Worm (Caenorhabditis elegans): Measurements from ENCODE around the gene C15C8.5.

C15C8.5 gene

ce11 chrV:12732734-12733133, 15.1 kb upstream of the C15C8.5 start:
- peak; percentile 46 for TF ChIP-seq sma-9 (GFP tag; optimal IDR thresholded peaks at IDR 0.05)
- TF ChIP-seq sma-9 (tag; optimal IDR thresholded peaks at IDR 0.05) = no peak
- no peak for TF ChIP-seq nhr-10 (tag; optimal IDR thresholded peaks at IDR 0.05)
- peak; percentile 62 for TF ChIP-seq fos-1 (tag; optimal IDR thresholded peaks at IDR 0.05)
- TF ChIP-seq crh-2 (tag; optimal IDR thresholded peaks at IDR 0.05) = peak; percentile 18

ce11 chrV:12733465-12734248, 14.2 kb upstream of the C15C8.5 start, which contains the start of the genes dhs-21 and xbx-9:
Gene dhs-21, minus strand, starts transcription at chrV:12733645.
Gene xbx-9, plus strand, starts transcription at chrV:12734198.
- TF ChIP-seq peb-1 (tag; optimal IDR thresholded peaks at IDR 0.05) = no peak
- TF ChIP-seq nhr-21 (tag; optimal IDR thresholded peaks at IDR 0.05) = no peak
- no peak for TF ChIP-seq unc-39 (tag; optimal IDR thresholded peaks at IDR 0.05)
- no peak for TF ChIP-seq nhr-23 (tag; optimal IDR thresholded peaks at IDR 0.05)
- TF ChIP-seq blmp-1 (tag; optimal IDR thresholded peaks at IDR 0.05; ENCODE audit: insufficient read depth) = no peak
- peak; percentile 50 for TF ChIP-seq sma-9 (GFP tag; optimal IDR thresholded peaks at IDR 0.05)
- no peak for TF ChIP-seq sma-9 (tag; optimal IDR thresholded peaks at IDR 0.05)
- no peak for TF ChIP-seq ama-1 (optimal IDR thresholded peaks at IDR 0.05)
- TF ChIP-seq skn-1 (tag; optimal IDR thresholded peaks at IDR 0.05) = no peak
- TF ChIP-seq egl-27 (tag; optimal IDR thresholded peaks at IDR 0.05) = no peak
- TF ChIP-seq nhr-12 (tag; optimal IDR thresholded peaks at IDR 0.05) = no peak
- TF ChIP-seq nhr-129 (tag; optimal IDR thresholded peaks at IDR 0.05) = peak; percentile 87
- no peak for TF ChIP-seq R02D3.7 (tag; optimal IDR thresholded peaks at IDR 0.05)
- TF ChIP-seq fos-1 (tag; optimal IDR thresholded peaks at IDR 0.05) = peak; percentile 59
- TF ChIP-seq mdl-1 (tag; optimal IDR thresholded peaks at IDR 0.05) = no peak
- no peak for TF ChIP-seq dmd-4 (tag; optimal IDR thresholded peaks at IDR 0.05)
- TF ChIP-seq sma-3 (GFP tag; optimal IDR thresholded peaks at IDR 0.05) = peak; percentile 11
- TF ChIP-seq sem-4 (tag; optimal IDR thresholded peaks at IDR 0.05) = no peak

DNA sequence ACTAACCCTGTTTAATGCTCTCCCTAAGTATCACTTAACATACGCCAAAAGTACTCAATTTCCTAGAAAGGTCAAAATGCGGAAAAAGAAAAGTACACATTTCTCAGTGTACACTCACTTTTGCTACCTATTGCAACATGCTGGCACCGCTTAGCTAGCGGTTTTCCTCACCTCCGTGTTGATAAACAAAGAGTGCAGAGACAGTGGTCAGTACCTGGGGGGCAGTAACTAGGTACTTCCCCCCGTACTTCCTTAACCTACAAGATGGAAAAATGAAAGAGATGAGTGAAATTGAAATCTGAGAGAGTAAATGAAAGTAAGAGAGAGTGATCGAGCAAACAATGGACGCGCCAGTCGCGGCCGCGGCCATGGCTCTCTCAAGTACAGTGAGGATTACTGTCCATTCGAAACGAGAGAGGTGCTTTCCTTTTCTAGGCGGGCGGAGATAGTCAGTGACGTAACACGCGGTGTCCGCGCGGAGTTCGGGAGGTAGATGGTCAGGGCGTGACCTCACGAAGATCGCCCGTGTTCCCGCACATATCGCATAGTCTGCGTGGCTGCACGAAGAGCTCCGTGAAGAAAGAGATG, 11.5 kb upstream of the C15C8.5 start, which contains the start of gene cky-1:
cky-1 (plus strand) TSS at position 538 of the 588 bp plus-strand sequence.
- TF ChIP-seq nhr-23 (tag; optimal IDR thresholded peaks at IDR 0.05) (no peak), peb-1 (tag; optimal IDR thresholded peaks at IDR 0.05) (peak; percentile 71)

DNA sequence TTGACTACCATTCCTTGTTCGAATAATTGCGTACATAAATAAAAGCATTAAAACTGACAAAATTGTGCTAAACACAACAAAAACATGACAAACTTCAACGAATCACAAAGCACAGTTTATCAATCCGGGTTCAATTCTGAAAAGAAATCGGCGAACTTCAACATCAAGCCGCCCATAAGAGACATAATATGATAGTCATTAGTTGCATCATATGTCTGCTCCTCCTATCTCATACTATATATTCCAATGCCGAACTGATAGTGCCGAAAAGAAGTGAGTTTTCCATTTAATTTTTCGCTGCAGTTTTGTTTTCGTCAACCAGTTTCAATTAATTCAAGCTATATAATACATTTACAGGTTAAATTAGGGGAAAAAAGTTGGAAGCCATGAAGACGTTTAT, 6.1 kb upstream of the C15C8.5 start, which contains the start of gene hrg-7:
hrg-7 (plus strand) TSS at position 358 of the 400 bp plus-strand sequence.
- no peak for TF ChIP-seq lin-39 (tag; optimal IDR thresholded peaks at IDR 0.05)
- peak; percentile 82 for TF ChIP-seq fos-1 (tag; optimal IDR thresholded peaks at IDR 0.05)
- TF ChIP-seq crh-2 (tag; optimal IDR thresholded peaks at IDR 0.05) = peak; percentile 70
- TF ChIP-seq peb-1 (tag; optimal IDR thresholded peaks at IDR 0.05) = no peak
- TF ChIP-seq gmeb-1 (tag; optimal IDR thresholded peaks at IDR 0.05) = peak; percentile 8
- TF ChIP-seq nhr-77 (tag; optimal IDR thresholded peaks at IDR 0.05) = no peak
- peak; percentile 96 for TF ChIP-seq nhr-129 (tag; optimal IDR thresholded peaks at IDR 0.05)
- no peak for TF ChIP-seq elt-1 (tag; optimal IDR thresholded peaks at IDR 0.05)
- peak; percentile 54 for TF ChIP-seq sma-9 (GFP tag; optimal IDR thresholded peaks at IDR 0.05)
- no peak for TF ChIP-seq sma-9 (tag; optimal IDR thresholded peaks at IDR 0.05)

ce11 chrV:12743778-12744502, 3.9 kb upstream of the C15C8.5 start:
- TF ChIP-seq nhr-129 (tag; optimal IDR thresholded peaks at IDR 0.05) (no peak), F13H6.1 (tag; optimal IDR thresholded peaks at IDR 0.05) (no peak), ztf-1 (GFP tag; conservative IDR thresholded peaks at IDR 0.05) (no peak), unc-55 (GFP tag; optimal IDR thresholded peaks at IDR 0.05) (no peak), elt-1 (tag; optimal IDR thresholded peaks at IDR 0.05) (no peak), lin-13 (GFP tag; optimal IDR thresholded peaks at IDR 0.05) (no peak)

DNA sequence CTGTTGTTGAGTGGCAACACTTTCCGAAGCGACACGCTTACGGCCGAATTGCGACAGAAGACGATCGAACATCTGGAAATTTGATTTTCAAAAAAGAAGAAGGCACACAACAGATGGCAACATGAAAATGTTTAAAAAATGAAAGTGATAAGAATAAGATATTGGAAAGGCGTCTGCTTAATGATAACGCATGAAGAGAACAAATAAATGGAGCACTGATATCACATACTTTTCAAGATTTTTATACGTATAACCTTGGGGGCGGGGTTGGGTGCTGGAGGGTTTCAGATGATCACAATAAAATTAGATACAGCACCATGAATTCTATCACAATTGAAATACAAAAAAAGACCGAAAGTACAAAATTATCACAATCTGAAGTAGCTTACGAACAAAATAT, 2.8 kb upstream of the C15C8.5 start, which contains the start of gene C15C8.7:
C15C8.7 (minus strand) TSS at position 72 of the 400 bp plus-strand sequence.
- TF ChIP-seq F13H6.1 (tag; optimal IDR thresholded peaks at IDR 0.05) (peak; percentile 6), Y55F3AM.14 (GFP tag; optimal IDR thresholded peaks at IDR 0.05) (no peak), fos-1 (tag; optimal IDR thresholded peaks at IDR 0.05) (peak; percentile 63), nhr-21 (tag; optimal IDR thresholded peaks at IDR 0.05) (no peak)

Measured in whole organism, L2 larva.